Worm (Caenorhabditis elegans) whole organism, young adult: ENCODE results near the gene fbxb-116.

ENCODE experiments used
- F49E8.2 ChIP-seq: sonication (generic microtip); optimal IDR thresholded peaks from 3 replicates; lab custom pipeline; 2017; ENCODE audit warnings: missing genetic modification characterization, mild to moderate bottlenecking, missing compliant biosample characterization, antibody characterized with exemption, moderate library complexity; ENCODE audit not compliant: insufficient read depth
- sea-2 ChIP-seq: fragments of 200-800 bp; sonication (Bioruptor generic); IDR thresholded peaks from 2 replicates; pipeline ENCODE4 v1.3.6; 2022; ENCODE audit warnings: missing genetic modification characterization, missing compliant biosample characterization
- unc-130 ChIP-seq: sonication (generic microtip); optimal IDR thresholded peaks from 2 replicates; lab custom pipeline; 2016; ENCODE audit warnings: missing genetic modification reagents, missing genetic modification characterization, missing compliant biosample characterization

- no peak for TF ChIP-seq sea-2 (GFP tag; lab: Robert Waterston, UW)
- no peak for TF ChIP-seq unc-130 (GFP tag; lab: Kevin White, UChicago)
- TF ChIP-seq F49E8.2 (tag; lab: Kevin White, UChicago) = no peak
Measured at ce11 chrV:19240129-19240528, 6.6 kb downstream of the fbxb-116 start, which contains the start of the genes fbxb-115 and fbxb-1.
